Worm (Caenorhabditis elegans) whole organism, mixed stage, embryonic: Measurements from ENCODE around the gene F41B4.1.

Experiments
- M03D4.4 ChIP-seq: sonication (generic microtip); optimal IDR thresholded peaks from 2 replicates; lab custom pipeline; 2017; ENCODE audit warnings: mild to moderate bottlenecking, missing genetic modification characterization, missing compliant biosample characterization
- bed-3 ChIP-seq: fragments of 200-800 bp; sonication (Bioruptor generic); optimal IDR thresholded peaks from 3 replicates; lab custom pipeline; 2018; ENCODE audit warnings: mild to moderate bottlenecking, missing genetic modification characterization, moderate library complexity, missing compliant biosample characterization
- blmp-1 ChIP-seq: fragments of 150-350 bp; optimal IDR thresholded peaks from 2 replicates; lab custom pipeline; 2014; ENCODE audit warnings: missing biosample characterization, missing genetic modification characterization
- ceh-39 ChIP-seq: fragments of 150-350 bp; optimal IDR thresholded peaks from 2 replicates; lab custom pipeline; 2014; ENCODE audit warnings: missing biosample characterization, missing genetic modification characterization
- ceh-43 ChIP-seq: fragments of 200-800 bp; sonication (Bioruptor generic); optimal IDR thresholded peaks from 2 replicates; lab custom pipeline; 2018; ENCODE audit warnings: mild to moderate bottlenecking, missing genetic modification characterization, moderate library complexity, missing compliant biosample characterization
- ceh-83 ChIP-seq: fragments of 200-800 bp; sonication (Bioruptor generic); optimal IDR thresholded peaks from 2 replicates; lab custom pipeline; 2018; ENCODE audit warnings: mild to moderate bottlenecking, missing genetic modification characterization, missing compliant biosample characterization
- ces-1 ChIP-seq: fragments of 150-350 bp; optimal IDR thresholded peaks from 2 replicates; lab custom pipeline; 2014; ENCODE audit warnings: missing biosample characterization, missing genetic modification reagents, missing genetic modification characterization
- cnd-1 ChIP-seq: fragments of 200-800 bp; sonication (Bioruptor generic); optimal IDR thresholded peaks from 2 replicates; lab custom pipeline; 2018; ENCODE audit warnings: mild to moderate bottlenecking, missing genetic modification characterization, missing compliant biosample characterization
- drap-1 ChIP-seq: fragments of 200-800 bp; sonication (Bioruptor generic); optimal IDR thresholded peaks from 3 replicates; lab custom pipeline; 2018; ENCODE audit warnings: mild to moderate bottlenecking, missing genetic modification characterization, missing compliant biosample characterization
- elt-3 ChIP-seq: fragments of 150-350 bp; optimal IDR thresholded peaks from 2 replicates; lab custom pipeline; 2014; ENCODE audit warnings: missing biosample characterization, missing genetic modification characterization
- flh-1 ChIP-seq: fragments of 200-800 bp; sonication (Bioruptor generic); optimal IDR thresholded peaks from 2 replicates; lab custom pipeline; 2018; ENCODE audit warnings: mild to moderate bottlenecking, missing genetic modification characterization, moderate library complexity, missing compliant biosample characterization
- ham-2 ChIP-seq: fragments of 200-800 bp; sonication (Bioruptor generic); optimal IDR thresholded peaks from 2 replicates; lab custom pipeline; 2018; ENCODE audit warnings: mild to moderate bottlenecking, missing genetic modification characterization, missing compliant biosample characterization
- hlh-1 ChIP-seq: fragments of 150-350 bp; optimal IDR thresholded peaks from 2 replicates; lab custom pipeline; 2014; ENCODE audit warnings: missing biosample characterization, missing genetic modification reagents, missing genetic modification characterization
- lin-13 ChIP-seq: fragments of 150-350 bp; optimal IDR thresholded peaks from 2 replicates; lab custom pipeline; 2014; ENCODE audit warnings: missing biosample characterization, missing genetic modification characterization
- lin-32 ChIP-seq: fragments of 200-800 bp; sonication (Bioruptor generic); optimal IDR thresholded peaks from 2 replicates; lab custom pipeline; 2018; ENCODE audit warnings: mild to moderate bottlenecking, missing genetic modification characterization, missing compliant biosample characterization
- lsy-2 ChIP-seq: fragments of 150-350 bp; optimal IDR thresholded peaks from 2 replicates; lab custom pipeline; 2014; ENCODE audit warnings: missing biosample characterization, missing genetic modification characterization
- mab-5 ChIP-seq: fragments of 150-350 bp; optimal IDR thresholded peaks from 2 replicates; lab custom pipeline; 2014; ENCODE audit warnings: missing biosample characterization, missing genetic modification characterization
- mep-1 ChIP-seq: fragments of 150-350 bp; optimal IDR thresholded peaks from 2 replicates; lab custom pipeline; 2017; ENCODE audit warnings: missing biosample characterization, missing genetic modification reagents, missing genetic modification characterization, inconsistent platforms
- mls-2 ChIP-seq: sonication (generic microtip); optimal IDR thresholded peaks from 2 replicates; lab custom pipeline; 2016; ENCODE audit warnings: mild to moderate bottlenecking, missing genetic modification characterization, moderate library complexity, missing compliant biosample characterization
- nhr-12 ChIP-seq: fragments of 150-350 bp; optimal IDR thresholded peaks from 2 replicates; lab custom pipeline; 2014; ENCODE audit warnings: missing biosample characterization, missing genetic modification characterization
- nhr-2 ChIP-seq: fragments of 150-350 bp; optimal IDR thresholded peaks from 2 replicates; lab custom pipeline; 2014; ENCODE audit warnings: missing biosample characterization, missing genetic modification characterization
- nhr-237 ChIP-seq: fragments of 150-350 bp; optimal IDR thresholded peaks from 2 replicates; lab custom pipeline; 2014; ENCODE audit warnings: missing biosample characterization, missing genetic modification characterization
- nhr-28 ChIP-seq: fragments of 150-350 bp; optimal IDR thresholded peaks from 2 replicates; lab custom pipeline; 2014; ENCODE audit warnings: missing biosample characterization, missing genetic modification characterization
- nhr-76 ChIP-seq: sonication (generic microtip); optimal IDR thresholded peaks from 2 replicates; lab custom pipeline; 2017; ENCODE audit warnings: missing biosample characterization, missing genetic modification characterization
- pha-4 ChIP-seq: fragments of 150-350 bp; optimal IDR thresholded peaks from 2 replicates; lab custom pipeline; 2018; ENCODE audit warnings: missing biosample characterization, missing genetic modification reagents, missing genetic modification characterization
- sem-2 ChIP-seq: fragments of 200-800 bp; sonication (Bioruptor generic); optimal IDR thresholded peaks from 2 replicates; lab custom pipeline; 2018; ENCODE audit warnings: mild to moderate bottlenecking, missing genetic modification characterization, missing compliant biosample characterization
- snpc-4 ChIP-seq: fragments of 150-350 bp; optimal IDR thresholded peaks from 2 replicates; lab custom pipeline; 2014; ENCODE audit warnings: missing biosample characterization, missing genetic modification characterization
- unc-120 ChIP-seq: sonication (generic microtip); optimal IDR thresholded peaks from 2 replicates; lab custom pipeline; 2017; ENCODE audit warnings: missing genetic modification characterization, missing compliant biosample characterization; ENCODE audit not compliant: poor library complexity, severe bottlenecking
- unc-39 ChIP-seq: fragments of 150-350 bp; optimal IDR thresholded peaks from 2 replicates; lab custom pipeline; 2014; ENCODE audit warnings: missing biosample characterization, missing genetic modification characterization
- unc-62 ChIP-seq: fragments of 150-350 bp; optimal IDR thresholded peaks from 2 replicates; lab custom pipeline; 2014; ENCODE audit warnings: missing biosample characterization, missing genetic modification reagents, missing genetic modification characterization
- zip-8 ChIP-seq: fragments of 150-350 bp; optimal IDR thresholded peaks from 2 replicates; lab custom pipeline; 2014; ENCODE audit warnings: missing biosample characterization, missing genetic modification characterization

F41B4.1 gene

ce11 chrX:6822552-6822951, 3.1 kb downstream of the F41B4.1 start:
- TF ChIP-seq ceh-43 (GFP tag; lab: Kevin White, UChicago) (no peak), unc-120 (tag; lab: Kevin White, UChicago) (peak; percentile 21), hlh-1 (tag; lab: Kevin White, UChicago) (peak; percentile 74)
- TF ChIP-seq, all 35 proteins: peak for 2

ce11 chrX:6819633-6820032, 6.0 kb downstream of the F41B4.1 start:
- TF ChIP-seq cnd-1 (tag; lab: Kevin White, UChicago) (no peak), lsy-2 (no peak), nhr-2 (no peak), drap-1 (GFP tag; lab: Kevin White, UChicago) (no peak)

- no peak for TF ChIP-seq M03D4.4
- TF ChIP-seq nhr-28, result no peak
- TF ChIP-seq mep-1 (tag; lab: Kevin White, UChicago), result no peak
- no peak for TF ChIP-seq nhr-237 (tag; lab: Kevin White, UChicago)
- TF ChIP-seq bed-3, result no peak
- TF ChIP-seq pha-4 (tag; lab: Kevin White, UChicago), result no peak
- TF ChIP-seq unc-39 (tag; lab: Kevin White, UChicago), result no peak
- TF ChIP-seq lin-32, result no peak
- no peak for TF ChIP-seq zip-8 (tag; lab: Kevin White, UChicago)
- TF ChIP-seq unc-62 (GFP tag; lab: Kevin White, UChicago), result no peak
- no peak for TF ChIP-seq sem-2 (GFP tag; lab: Kevin White, UChicago)
- no peak for TF ChIP-seq nhr-2
- no peak for TF ChIP-seq ceh-83 (GFP tag; lab: Kevin White, UChicago)
- no peak for TF ChIP-seq mab-5
- no peak for TF ChIP-seq elt-3 (tag; lab: Kevin White, UChicago)
- no peak for TF ChIP-seq ham-2
- no peak for TF ChIP-seq nhr-12 (tag; lab: Kevin White, UChicago)
- no peak for TF ChIP-seq ceh-39 (tag; lab: Kevin White, UChicago)
- TF ChIP-seq flh-1 (GFP tag; lab: Kevin White, UChicago), result no peak
Measured at ce11 chrX:6819135-6819534, 6.5 kb downstream of the F41B4.1 start.

- no peak for TF ChIP-seq lin-13 (tag; lab: Kevin White, UChicago)
- TF ChIP-seq lin-32, result no peak
- no peak for TF ChIP-seq pha-4 (tag; lab: Kevin White, UChicago)
- no peak for TF ChIP-seq mls-2
- TF ChIP-seq zip-8 (tag; lab: Kevin White, UChicago), result no peak
- no peak for TF ChIP-seq flh-1 (GFP tag; lab: Kevin White, UChicago)
- no peak for TF ChIP-seq nhr-76 (tag; lab: Kevin White, UChicago)
- no peak for TF ChIP-seq lsy-2
- TF ChIP-seq hlh-1 (tag; lab: Kevin White, UChicago), result no peak
Measured at ce11 chrX:6818036-6818488, 7.6 kb downstream of the F41B4.1 start, which contains the start of gene dhs-28. dhs-28 (plus strand) TSS chrX:6818438.

- TF ChIP-seq sem-2 (GFP tag; lab: Kevin White, UChicago) (no peak), ces-1 (GFP tag; lab: Kevin White, UChicago) (no peak), mep-1 (tag; lab: Kevin White, UChicago) (no peak), ham-2 (no peak), hlh-1 (tag; lab: Kevin White, UChicago) (no peak), snpc-4 (no peak), blmp-1 (no peak), flh-1 (GFP tag; lab: Kevin White, UChicago) (no peak), nhr-76 (tag; lab: Kevin White, UChicago) (no peak), M03D4.4 (no peak), nhr-237 (tag; lab: Kevin White, UChicago) (no peak), nhr-2 (no peak), unc-120 (tag; lab: Kevin White, UChicago) (no peak)
Measured at ce11 chrX:6813025-6813424, 12.6 kb downstream of the F41B4.1 start.

- TF ChIP-seq ceh-39 (tag; lab: Kevin White, UChicago) (no peak), ham-2 (peak; percentile 25), bed-3 (no peak)
Measured at ce11 chrX:6808640-6809039, 17.0 kb downstream of the F41B4.1 start.
